Worm (Caenorhabditis elegans) whole organism, L1 larva: ENCODE data around the gene dylt-2.

Experiments used
- C34B4.2 ChIP-seq: sonication (generic microtip); optimal IDR thresholded peaks from 2 replicates; lab custom pipeline; 2017; ENCODE audit warnings: mild to moderate bottlenecking, missing genetic modification characterization, missing compliant biosample characterization
- aly-2 ChIP-seq: fragments of 150-350 bp; optimal IDR thresholded peaks from 2 replicates; lab custom pipeline; 2014; ENCODE audit warnings: missing biosample characterization, missing genetic modification characterization
- ama-1 ChIP-seq: fragments of 150-350 bp; optimal IDR thresholded peaks from 2 replicates; lab custom pipeline; 2014
- blmp-1 ChIP-seq: fragments of 150-350 bp; optimal IDR thresholded peaks from 2 replicates; lab custom pipeline; 2014; ENCODE audit warnings: missing biosample characterization, missing genetic modification characterization
- ceh-82 ChIP-seq, 3 experiments: fragments of 150-350 bp in 1 of 3; sonication (generic microtip) in 2 of 3; optimal IDR thresholded peaks; 2 replicates each; lab custom pipeline; 2014 to 2017; ENCODE audit warnings: missing biosample characterization in 3 of 3, missing genetic modification characterization in 3 of 3
- ceh-88 ChIP-seq: fragments of 200-800 bp; sonication (Bioruptor generic); IDR thresholded peaks from 2 replicates; pipeline ENCODE4 v1.3.6; 2022; ENCODE audit warnings: missing genetic modification characterization, missing compliant biosample characterization
- efl-3 ChIP-seq: fragments of 200-800 bp; sonication (Bioruptor generic); optimal IDR thresholded peaks from 2 replicates; lab custom pipeline; 2018; ENCODE audit warnings: mild to moderate bottlenecking, missing genetic modification characterization, missing compliant biosample characterization
- egl-27 ChIP-seq, 2 experiments: fragments of 150-350 bp in 1 of 2; sonication (generic microtip); optimal IDR thresholded peaks; 3 replicates each; lab custom pipeline; 2017 to 2018; ENCODE audit warnings: missing biosample characterization in 2 of 2, missing genetic modification characterization in 2 of 2, missing genetic modification reagents in 2 of 2
- elt-2 ChIP-seq: sonication (generic microtip); optimal IDR thresholded peaks from 2 replicates; lab custom pipeline; 2016; ENCODE audit warnings: missing genetic modification characterization, mild to moderate bottlenecking, inconsistent platforms, missing compliant biosample characterization, missing genetic modification reagents
- fkh-4 ChIP-seq: sonication (generic microtip); optimal IDR thresholded peaks from 2 replicates; lab custom pipeline; 2016; ENCODE audit warnings: missing compliant biosample characterization, missing genetic modification characterization, borderline replicate concordance
- fos-1 ChIP-seq: fragments of 150-350 bp; optimal IDR thresholded peaks from 2 replicates; lab custom pipeline; 2014; ENCODE audit warnings: missing biosample characterization, missing genetic modification characterization
- grh-1 ChIP-seq: fragments of 200-800 bp; sonication (Bioruptor generic); IDR thresholded peaks from 2 replicates; pipeline ENCODE4 v1.3.6; 2022; ENCODE audit warnings: missing genetic modification reagents, missing genetic modification characterization, missing compliant biosample characterization
- hpl-2 ChIP-seq: fragments of 150-350 bp; optimal IDR thresholded peaks from 2 replicates; lab custom pipeline; 2014; ENCODE audit warnings: missing biosample characterization, missing genetic modification reagents, missing genetic modification characterization
- irx-1 ChIP-seq: sonication (generic microtip); optimal IDR thresholded peaks from 2 replicates; lab custom pipeline; 2016; ENCODE audit warnings: missing genetic modification characterization, missing compliant biosample characterization
- jun-1 ChIP-seq: fragments of 150-350 bp; optimal IDR thresholded peaks from 2 replicates; lab custom pipeline; 2014; ENCODE audit warnings: missing biosample characterization, missing genetic modification reagents, missing genetic modification characterization
- lin-13 ChIP-seq: fragments of 150-350 bp; optimal IDR thresholded peaks from 2 replicates; lab custom pipeline; 2014; ENCODE audit warnings: missing biosample characterization, missing genetic modification reagents, missing genetic modification characterization
- lin-14 ChIP-seq: fragments of 200-800 bp; sonication (Bioruptor generic); optimal IDR thresholded peaks from 2 replicates; lab custom pipeline; 2018; ENCODE audit warnings: mild to moderate bottlenecking, missing genetic modification characterization, moderate library complexity, missing compliant biosample characterization
- lin-35 ChIP-seq, 2 experiments: fragments of 150-350 bp; optimal IDR thresholded peaks; 2 replicates each; lab custom pipeline; 2014; ENCODE audit warnings: missing biosample characterization in 2 of 2, missing genetic modification characterization in 2 of 2, missing genetic modification reagents in 2 of 2
- lsy-2 ChIP-seq, 2 experiments: fragments of 150-350 bp; optimal IDR thresholded peaks; 2 replicates each; lab custom pipeline; 2014; ENCODE audit warnings: missing biosample characterization in 2 of 2, missing genetic modification characterization in 2 of 2
- nhr-11 ChIP-seq: fragments of 150-350 bp; optimal IDR thresholded peaks from 2 replicates; lab custom pipeline; 2014; ENCODE audit warnings: missing biosample characterization, missing genetic modification characterization
- nhr-19 ChIP-seq: fragments of 200-800 bp; sonication (Bioruptor generic); conservative IDR thresholded peaks from 2 replicates; pipeline ENCODE4 v1.3.6; 2022; ENCODE audit warnings: missing genetic modification characterization, missing compliant biosample characterization
- nhr-20 ChIP-seq: sonication (generic microtip); optimal IDR thresholded peaks from 2 replicates; lab custom pipeline; 2016; ENCODE audit warnings: mild to moderate bottlenecking, missing genetic modification characterization, missing compliant biosample characterization
- nhr-237 ChIP-seq: fragments of 150-350 bp; optimal IDR thresholded peaks from 2 replicates; lab custom pipeline; 2014; ENCODE audit warnings: missing biosample characterization, missing genetic modification characterization
- nhr-71 ChIP-seq: sonication (generic microtip); optimal IDR thresholded peaks from 2 replicates; lab custom pipeline; 2016; ENCODE audit warnings: mild to moderate bottlenecking, missing genetic modification characterization, moderate library complexity, missing compliant biosample characterization
- nhr-77 ChIP-seq: fragments of 150-350 bp; optimal IDR thresholded peaks from 2 replicates; lab custom pipeline; 2014; ENCODE audit warnings: missing biosample characterization, missing genetic modification characterization
- nhr-84 ChIP-seq: sonication (generic microtip); optimal IDR thresholded peaks from 2 replicates; lab custom pipeline; 2017; ENCODE audit warnings: missing biosample characterization, missing genetic modification characterization
- nhr-85 ChIP-seq: sonication (generic microtip); peaks from one replicate; lab custom pipeline; 2016; ENCODE audit warnings: missing genetic modification characterization, inconsistent platforms, missing compliant biosample characterization
- pag-3 ChIP-seq: sonication (generic microtip); optimal IDR thresholded peaks from 2 replicates; lab custom pipeline; 2017; ENCODE audit warnings: missing genetic modification characterization, mild to moderate bottlenecking, missing compliant biosample characterization, antibody characterized with exemption, borderline replicate concordance; ENCODE audit not compliant: insufficient read depth
- pax-3 ChIP-seq: fragments of 200-800 bp; sonication (Bioruptor generic); optimal IDR thresholded peaks from 2 replicates; lab custom pipeline; 2018; ENCODE audit warnings: mild to moderate bottlenecking, missing genetic modification characterization, moderate library complexity, missing compliant biosample characterization
- rnt-1 ChIP-seq: sonication (generic microtip); optimal IDR thresholded peaks from 2 replicates; lab custom pipeline; 2016; ENCODE audit warnings: mild to moderate bottlenecking, missing genetic modification characterization, moderate library complexity, missing compliant biosample characterization
- skn-1 ChIP-seq: fragments of 150-350 bp; optimal IDR thresholded peaks from 2 replicates; lab custom pipeline; 2014; ENCODE audit warnings: missing biosample characterization, missing genetic modification characterization
- snu-23 ChIP-seq: sonication (generic microtip); optimal IDR thresholded peaks from 2 replicates; lab custom pipeline; 2016; ENCODE audit warnings: missing genetic modification characterization, missing compliant biosample characterization
- sptf-1 ChIP-seq: fragments of 150-350 bp; optimal IDR thresholded peaks from 2 replicates; lab custom pipeline; 2014; ENCODE audit warnings: missing biosample characterization, missing genetic modification characterization
- sup-37 ChIP-seq: fragments of 200-800 bp; sonication (Bioruptor generic); optimal IDR thresholded peaks from 2 replicates; lab custom pipeline; 2018; ENCODE audit warnings: mild to moderate bottlenecking, missing genetic modification characterization, missing compliant biosample characterization
- swsn-7 ChIP-seq: sonication (generic microtip); optimal IDR thresholded peaks from 2 replicates; lab custom pipeline; 2016; ENCODE audit warnings: missing genetic modification characterization, missing compliant biosample characterization
- tbx-2 ChIP-seq: sonication (generic microtip); optimal IDR thresholded peaks from 2 replicates; lab custom pipeline; 2016; ENCODE audit warnings: missing genetic modification characterization, missing compliant biosample characterization
- unc-130 ChIP-seq: fragments of 150-350 bp; optimal IDR thresholded peaks from 2 replicates; lab custom pipeline; 2017; ENCODE audit warnings: missing biosample characterization, missing genetic modification characterization, inconsistent platforms
- unc-30 ChIP-seq: sonication (generic microtip); optimal IDR thresholded peaks from 2 replicates; lab custom pipeline; 2017; ENCODE audit warnings: missing biosample characterization, missing genetic modification characterization
- unc-86 ChIP-seq: sonication (generic microtip); optimal IDR thresholded peaks from 2 replicates; lab custom pipeline; 2016; ENCODE audit warnings: missing genetic modification characterization, missing compliant biosample characterization
- xbp-1 ChIP-seq: sonication (generic microtip); optimal IDR thresholded peaks from 2 replicates; lab custom pipeline; 2016; ENCODE audit warnings: missing genetic modification characterization, missing compliant biosample characterization
- zip-4 ChIP-seq: fragments of 200-800 bp; sonication (Bioruptor generic); optimal IDR thresholded peaks from 2 replicates; lab custom pipeline; 2018; ENCODE audit warnings: mild to moderate bottlenecking, missing genetic modification characterization, moderate library complexity, missing compliant biosample characterization

The dylt-2 gene

DNA sequence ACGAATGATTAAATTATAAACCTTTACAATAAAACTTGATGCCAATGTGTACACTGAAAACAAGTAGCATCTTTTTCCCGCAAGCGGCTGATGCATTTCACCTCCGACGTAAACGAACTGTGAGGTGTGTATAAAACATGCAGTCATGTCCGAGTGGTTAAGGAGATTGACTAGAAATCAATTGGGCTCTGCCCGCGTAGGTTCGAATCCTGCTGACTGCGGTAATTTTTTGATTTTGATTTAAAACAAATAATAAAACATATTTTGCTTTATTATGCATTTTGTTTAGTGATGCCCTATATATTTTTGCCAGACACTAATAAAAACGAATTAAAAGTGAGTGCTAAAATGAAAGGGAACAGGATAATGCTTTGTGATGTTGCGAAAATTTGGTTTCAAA, 31.5 kb upstream of the dylt-2 start (continued):
- TF ChIP-seq unc-130 (peak; percentile 59), rnt-1 (tag; lab: Kevin White, UChicago) (no peak), elt-2 (peak; percentile 15), efl-3 (GFP tag; lab: Kevin White, UChicago) (no peak), hpl-2 (GFP tag; lab: Kevin White, UChicago) (no peak), pax-3 (tag; lab: Kevin White, UChicago) (no peak), snu-23 (GFP tag; lab: Kevin White, UChicago) (peak; percentile 72), lin-14 (GFP tag; lab: Kevin White, UChicago) (peak; percentile 27), pag-3 (tag; lab: Kevin White, UChicago) (no peak), lin-35 (GFP tag; optimal IDR thresholded peaks at IDR 0.05; lab: Kevin White, UChicago) (peak in 1 of 2 experiments; percentile 11), lin-13 (GFP tag; lab: Kevin White, UChicago) (no peak), nhr-20 (peak; percentile 63), xbp-1 (peak; percentile 45), nhr-84 (tag; lab: Kevin White, UChicago) (no peak), fkh-4 (tag; lab: Kevin White, UChicago) (no peak), nhr-85 (tag; lab: Kevin White, UChicago) (peak; percentile 77), ama-1 (no peak), aly-2 (tag; lab: Kevin White, UChicago) (no peak), sup-37 (GFP tag; lab: Kevin White, UChicago) (no peak), skn-1 (tag; lab: Kevin White, UChicago) (peak; percentile 15), nhr-237 (tag; lab: Kevin White, UChicago) (no peak), sptf-1 (tag; lab: Kevin White, UChicago) (no peak), unc-30 (tag; lab: Kevin White, UChicago) (no peak), blmp-1 (tag; lab: Kevin White, UChicago) (no peak), ceh-82 (tag; optimal IDR thresholded peaks at IDR 0.05; lab: Kevin White, UChicago) (peak in 1 of 3 experiments; percentile 2), C34B4.2 (tag; lab: Kevin White, UChicago) (no peak), unc-86 (no peak), nhr-71 (tag; lab: Kevin White, UChicago) (peak; percentile 53), nhr-19 (GFP tag; lab: Robert Waterston, UW) (peak; percentile 39; the same call in 1 of the 2 replicates), nhr-77 (tag; lab: Kevin White, UChicago) (no peak), irx-1 (tag; lab: Kevin White, UChicago) (peak; percentile 9), zip-4 (GFP tag; lab: Kevin White, UChicago) (peak; percentile 9), swsn-7 (tag; lab: Kevin White, UChicago) (peak; percentile 49), egl-27 (tag; optimal IDR thresholded peaks at IDR 0.05; lab: Kevin White, UChicago) (no peak), jun-1 (tag; lab: Kevin White, UChicago) (no peak), lsy-2 (tag; optimal IDR thresholded peaks at IDR 0.05; lab: Kevin White, UChicago) (peak in 1 of 2 experiments; percentile 28), fos-1 (tag; lab: Kevin White, UChicago) (no peak), tbx-2 (tag; lab: Kevin White, UChicago) (peak; percentile 30), grh-1 (GFP tag; lab: Robert Waterston, UW) (no peak), ceh-88 (GFP tag; lab: Robert Waterston, UW) (no peak), nhr-11 (no peak)
